Fruit fly (Drosophila melanogaster): ENCODE data around the gene Mec2.

DNA sequence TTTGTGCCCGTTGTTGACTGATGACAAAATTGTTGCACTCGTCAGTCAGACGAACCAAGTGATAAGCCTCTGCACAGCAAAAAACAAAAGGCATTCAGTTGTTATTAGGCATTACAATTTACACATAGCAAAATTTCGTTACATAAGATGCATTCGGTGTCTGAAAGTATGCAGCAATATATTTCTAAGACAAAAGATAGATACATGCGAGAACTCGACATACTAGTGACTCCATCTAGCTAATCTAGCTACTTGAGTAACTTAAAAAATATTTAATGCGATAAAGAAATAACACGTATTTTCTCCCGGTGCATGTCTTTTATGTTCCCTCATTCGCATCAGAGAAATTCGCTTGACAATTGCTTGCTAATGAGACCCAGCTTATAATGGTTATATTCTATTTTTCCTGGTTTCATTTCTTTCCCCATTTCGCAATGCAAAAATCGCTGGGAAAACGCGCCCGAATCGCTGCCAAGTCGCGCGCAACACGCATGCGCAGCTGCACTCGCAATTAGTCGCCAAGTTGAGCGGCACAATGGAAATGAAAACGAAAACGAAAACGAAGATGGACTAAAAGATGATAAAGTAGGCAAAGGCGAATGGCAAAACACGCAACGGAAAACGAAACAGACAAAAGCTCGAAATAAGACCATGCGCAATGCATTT is 25.5 kb upstream of the Mec2 start:
- no peak for TF ChIP-seq h (optimal IDR thresholded peaks at IDR 0.05)
- TF ChIP-seq psq (optimal IDR thresholded peaks at IDR 0.05) = no peak
- TF ChIP-seq Myc (optimal IDR thresholded peaks at IDR 0.05) = no peak
- TF ChIP-seq Sin3A (optimal IDR thresholded peaks at IDR 0.05) = no peak
